Worm (Caenorhabditis elegans) whole organism, early embryonic: ENCODE results near the gene nhr-19.

Experiments
- B0310.2 ChIP-seq: sonication (generic microtip); optimal IDR thresholded peaks from 2 replicates; lab custom pipeline; 2016; ENCODE audit warnings: mild to moderate bottlenecking, missing genetic modification characterization, missing compliant biosample characterization
- F13C5.2 ChIP-seq: sonication (generic microtip); optimal IDR thresholded peaks from 2 replicates; lab custom pipeline; 2017; ENCODE audit warnings: mild to moderate bottlenecking, missing genetic modification characterization, inconsistent platforms, missing compliant biosample characterization
- aly-1 ChIP-seq: sonication (generic microtip); optimal IDR thresholded peaks from 2 replicates; lab custom pipeline; 2016; ENCODE audit warnings: missing genetic modification characterization, missing compliant biosample characterization
- ama-1 ChIP-seq: fragments of 150-350 bp; optimal IDR thresholded peaks from 2 replicates; lab custom pipeline; 2014
- ceh-13 ChIP-seq: fragments of 200-800 bp; sonication (Bioruptor generic); optimal IDR thresholded peaks from 2 replicates; lab custom pipeline; 2018; ENCODE audit warnings: mild to moderate bottlenecking, missing genetic modification characterization, missing compliant biosample characterization
- ceh-36 ChIP-seq: sonication (generic microtip); optimal IDR thresholded peaks from 2 replicates; lab custom pipeline; 2016; ENCODE audit warnings: missing genetic modification characterization, inconsistent platforms, missing compliant biosample characterization
- ets-7 ChIP-seq: sonication (generic microtip); optimal IDR thresholded peaks from 2 replicates; lab custom pipeline; 2016; ENCODE audit warnings: missing genotype, missing genetic modification characterization, missing compliant biosample characterization
- flt-1 ChIP-seq: fragments of 200-800 bp; sonication (Bioruptor generic); IDR thresholded peaks from 2 replicates; pipeline ENCODE4 v1.3.6; 2022; ENCODE audit warnings: missing genetic modification characterization, missing compliant biosample characterization
- hmbx-1 ChIP-seq: sonication (generic microtip); optimal IDR thresholded peaks from 2 replicates; lab custom pipeline; 2016; ENCODE audit warnings: mild to moderate bottlenecking, missing genetic modification characterization, missing compliant biosample characterization
- hmg-4 ChIP-seq: fragments of 200-800 bp; sonication (Bioruptor generic); optimal IDR thresholded peaks from 2 replicates; lab custom pipeline; 2018; ENCODE audit warnings: mild to moderate bottlenecking, missing genetic modification characterization, missing compliant biosample characterization
- hnd-1 ChIP-seq: sonication (generic microtip); optimal IDR thresholded peaks from 2 replicates; lab custom pipeline; 2016; ENCODE audit warnings: missing genetic modification characterization, missing compliant biosample characterization
- pes-1 ChIP-seq: fragments of 200-800 bp; sonication (Bioruptor generic); IDR thresholded peaks from 2 replicates; pipeline ENCODE4 v1.3.6; 2022; ENCODE audit warnings: missing genetic modification reagents, missing genetic modification characterization, missing compliant biosample characterization
- scrt-1 ChIP-seq: fragments of 200-800 bp; sonication (Bioruptor generic); IDR thresholded peaks from 2 replicates; pipeline ENCODE4 v1.3.6; 2022; ENCODE audit warnings: missing genetic modification characterization, missing compliant biosample characterization
- sea-1 ChIP-seq: fragments of 200-800 bp; sonication (Bioruptor generic); conservative IDR thresholded peaks from 2 replicates; pipeline ENCODE4 v1.3.6; 2022; ENCODE audit warnings: missing genetic modification characterization, missing compliant biosample characterization
- tbx-11 ChIP-seq: fragments of 200-800 bp; sonication (Bioruptor generic); IDR thresholded peaks from 2 replicates; pipeline ENCODE4 v1.3.6; 2022; ENCODE audit warnings: missing genetic modification characterization, missing compliant biosample characterization
- tbx-37 ChIP-seq: fragments of 200-800 bp; sonication (Bioruptor generic); conservative IDR thresholded peaks from 2 replicates; pipeline ENCODE4 v1.3.6; 2022; ENCODE audit warnings: missing genetic modification reagents, missing genetic modification characterization, missing compliant biosample characterization
- tra-4 ChIP-seq: sonication (generic microtip); optimal IDR thresholded peaks from 2 replicates; lab custom pipeline; 2017; ENCODE audit warnings: missing genetic modification characterization, missing compliant biosample characterization

The nhr-19 gene

ce11 chrII:9644940-9645634 lies 39.8 kb upstream of the nhr-19 start:
- TF ChIP-seq hnd-1 (tag; lab: Kevin White, UChicago) (no peak), B0310.2 (tag; lab: Kevin White, UChicago) (no peak)

ce11 chrII:9644438-9644837 lies 39.1 kb upstream of the nhr-19 start, which contains the start of gene fzr-1:
fzr-1 (minus strand) TSS chrII:9644466.
- no peak for TF ChIP-seq scrt-1 (GFP tag; lab: Robert Waterston, UW)
- 0 out of 2 replicates have a peak, but pooled peaks have one; percentile 10 for TF ChIP-seq tbx-37 (GFP tag; lab: Robert Waterston, UW)
- TF ChIP-seq flt-1: 0 out of 2 replicates have a peak, but pooled peaks have one; percentile 16
- TF ChIP-seq hnd-1 (tag; lab: Kevin White, UChicago): no peak
- TF ChIP-seq ceh-13 (GFP tag; lab: Kevin White, UChicago): no peak
- TF ChIP-seq sea-1 (GFP tag; lab: Robert Waterston, UW): no peak

ce11 chrII:9636300-9636699 lies 31.0 kb upstream of the nhr-19 start, which contains the start of gene ZK1307.7:
ZK1307.7 (plus strand) TSS chrII:9636600.
- TF ChIP-seq ama-1 (lab: Kevin White, UChicago) (no peak), pes-1 (GFP tag; lab: Robert Waterston, UW) (no peak), scrt-1 (GFP tag; lab: Robert Waterston, UW) (no peak), hnd-1 (tag; lab: Kevin White, UChicago) (no peak), hmbx-1 (tag; lab: Kevin White, UChicago) (no peak), ceh-13 (GFP tag; lab: Kevin White, UChicago) (no peak), ceh-36 (no peak), hmg-4 (GFP tag; lab: Kevin White, UChicago) (no peak), tbx-11 (GFP tag; lab: Robert Waterston, UW) (no peak), flt-1 (no peak), ets-7 (tag; lab: Kevin White, UChicago) (no peak), tbx-37 (GFP tag; lab: Robert Waterston, UW) (no peak), F13C5.2 (tag; lab: Kevin White, UChicago) (no peak), B0310.2 (tag; lab: Kevin White, UChicago) (no peak), sea-1 (GFP tag; lab: Robert Waterston, UW) (no peak), tra-4 (no peak), aly-1 (tag; lab: Kevin White, UChicago) (no peak)

- TF ChIP-seq ets-7 (tag; lab: Kevin White, UChicago) (no peak), flt-1 (no peak), aly-1 (tag; lab: Kevin White, UChicago) (no peak), ceh-13 (GFP tag; lab: Kevin White, UChicago) (no peak), pes-1 (GFP tag; lab: Robert Waterston, UW) (no peak), F13C5.2 (tag; lab: Kevin White, UChicago) (no peak), hmbx-1 (tag; lab: Kevin White, UChicago) (no peak), tbx-11 (GFP tag; lab: Robert Waterston, UW) (no peak), hnd-1 (tag; lab: Kevin White, UChicago) (no peak), tbx-37 (GFP tag; lab: Robert Waterston, UW) (no peak), B0310.2 (tag; lab: Kevin White, UChicago) (no peak), tra-4 (no peak), hmg-4 (GFP tag; lab: Kevin White, UChicago) (no peak)
Observed at ce11 chrII:9625930-9626329, 20.6 kb upstream of the nhr-19 start.

- TF ChIP-seq pes-1 (GFP tag; lab: Robert Waterston, UW) (no peak), ceh-13 (GFP tag; lab: Kevin White, UChicago) (no peak), F13C5.2 (tag; lab: Kevin White, UChicago) (no peak), ceh-36 (no peak), hmg-4 (GFP tag; lab: Kevin White, UChicago) (no peak), flt-1 (no peak), tra-4 (no peak), hnd-1 (tag; lab: Kevin White, UChicago) (no peak), tbx-37 (GFP tag; lab: Robert Waterston, UW) (no peak), aly-1 (tag; lab: Kevin White, UChicago) (no peak), ets-7 (tag; lab: Kevin White, UChicago) (no peak), sea-1 (GFP tag; lab: Robert Waterston, UW) (no peak), ama-1 (lab: Kevin White, UChicago) (no peak), B0310.2 (tag; lab: Kevin White, UChicago) (no peak), scrt-1 (GFP tag; lab: Robert Waterston, UW) (no peak), hmbx-1 (tag; lab: Kevin White, UChicago) (no peak), tbx-11 (GFP tag; lab: Robert Waterston, UW) (no peak)
Observed at ce11 chrII:9624110-9624695, 18.9 kb upstream of the nhr-19 start, which contains the start of the genes dnj-20 and ZK1307.8. dnj-20 (minus strand) TSS chrII:9624176. ZK1307.8 (plus strand) TSS chrII:9624613.

ce11 chrII:9621913-9622348 lies 16.6 kb upstream of the nhr-19 start:
- no peak for TF ChIP-seq F13C5.2 (tag; lab: Kevin White, UChicago)
- no peak for TF ChIP-seq hmbx-1 (tag; lab: Kevin White, UChicago)
- no peak for TF ChIP-seq sea-1 (GFP tag; lab: Robert Waterston, UW)
- TF ChIP-seq ceh-36: no peak
- no peak for TF ChIP-seq pes-1 (GFP tag; lab: Robert Waterston, UW)
- TF ChIP-seq aly-1 (tag; lab: Kevin White, UChicago): no peak

- TF ChIP-seq scrt-1 (GFP tag; lab: Robert Waterston, UW) (no peak), flt-1 (no peak), tra-4 (no peak), ets-7 (tag; lab: Kevin White, UChicago) (no peak), pes-1 (GFP tag; lab: Robert Waterston, UW) (no peak), sea-1 (GFP tag; lab: Robert Waterston, UW) (no peak), hnd-1 (tag; lab: Kevin White, UChicago) (no peak), hmg-4 (GFP tag; lab: Kevin White, UChicago) (no peak), ama-1 (lab: Kevin White, UChicago) (no peak), hmbx-1 (tag; lab: Kevin White, UChicago) (no peak), B0310.2 (tag; lab: Kevin White, UChicago) (no peak), ceh-36 (no peak)
Observed at ce11 chrII:9621121-9621520, 15.8 kb upstream of the nhr-19 start.
